Worm (Caenorhabditis elegans): Measurements from ENCODE around the gene abu-2.
A peak's percentile ranks its signal among the peaks of the same experiment; 100 is the strongest.
"Not testable (repeated sequence)": the region's sequence is repeated elsewhere in the genome, so short reads cannot be mapped to it uniquely, and the experiment has no call there.

Gene abu-2

DNA sequence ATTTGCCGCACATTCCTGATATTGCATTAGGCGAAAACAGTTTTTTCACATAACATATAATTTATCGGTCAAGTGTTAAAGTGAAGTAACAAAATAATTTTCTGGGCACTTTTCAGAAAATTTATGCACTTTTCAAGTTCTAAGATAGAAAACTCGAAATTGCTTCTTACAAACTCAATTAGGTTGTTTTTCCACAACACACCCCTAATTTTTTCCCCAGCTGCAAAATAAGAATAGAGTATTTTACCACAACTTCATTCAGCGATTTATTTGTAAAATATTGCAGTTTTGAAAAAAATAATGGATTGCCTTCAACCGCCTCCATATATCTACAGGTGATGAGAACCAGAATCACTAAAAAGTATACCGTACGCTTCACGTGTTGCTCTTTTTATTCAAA is 2.4 kb upstream of the abu-2 start, which contains the start of gene srh-19:
Gene srh-19, plus strand, starts transcription at position 301 of the 400 bp plus-strand sequence.
- TF ChIP-seq lin-38 (GFP tag; IDR thresholded peaks at IDR 0.05): no peak
- no peak for TF ChIP-seq lim-7 (GFP tag; IDR thresholded peaks at IDR 0.05)
- TF ChIP-seq unc-62 (GFP tag; optimal IDR thresholded peaks at IDR 0.05 in 1 of 2): peak in 1 of 2 experiments; percentile 38
- TF ChIP-seq unc-62 (tag; optimal IDR thresholded peaks at IDR 0.05): no peak

DNA sequence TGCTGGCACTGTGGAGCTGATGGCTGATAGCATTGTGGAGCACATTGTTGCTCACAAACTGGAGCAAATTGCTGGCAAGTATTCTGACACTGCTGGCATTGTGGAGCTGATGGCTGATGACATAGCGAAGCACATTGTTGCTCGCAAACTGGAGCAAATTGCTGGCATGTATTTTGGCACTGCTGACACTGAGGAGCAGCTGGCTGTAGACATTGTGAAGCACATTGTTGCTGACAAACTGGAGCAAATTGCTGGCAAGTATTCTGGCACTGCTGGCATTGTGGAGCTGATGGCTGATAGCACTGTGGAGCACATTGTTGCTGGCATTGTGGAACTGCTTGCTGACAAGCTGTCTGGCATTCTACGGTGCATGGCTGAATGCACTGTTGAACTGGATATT is 1.2 kb downstream of the abu-2 start:
- peak; percentile 91 for TF ChIP-seq aha-1 (tag)
- no peak for TF ChIP-seq unc-39 (tag; optimal IDR thresholded peaks at IDR 0.05)

DNA sequence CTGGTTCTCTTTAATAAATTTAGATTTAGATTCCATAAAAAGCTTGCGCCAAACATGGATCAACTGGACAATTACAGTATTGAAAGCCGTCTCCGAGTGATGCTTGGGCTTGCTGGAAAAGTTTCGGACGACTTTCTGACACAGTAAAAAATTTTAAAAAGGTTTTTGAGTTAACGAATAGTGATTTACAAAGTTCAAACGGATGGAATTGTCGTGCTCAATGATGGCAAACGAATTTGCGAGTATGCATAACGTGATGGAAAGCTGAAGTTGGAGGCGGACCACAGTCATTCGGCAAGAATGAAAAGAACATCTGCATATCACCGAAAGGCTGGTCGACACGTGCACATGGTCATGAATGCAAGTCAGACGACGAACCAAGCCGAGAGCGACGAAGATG is 6.5 kb downstream of the abu-2 start, which contains the start of gene ZK402.1:
Gene ZK402.1, plus strand, starts transcription at position 301 of the 400 bp plus-strand sequence.
- not testable (repeated sequence) for TF ChIP-seq nhr-237 (tag; optimal IDR thresholded peaks at IDR 0.05); nhr-76 (tag; optimal IDR thresholded peaks at IDR 0.05); Y48G9A.11 (GFP tag; IDR thresholded peaks at IDR 0.05)

DNA sequence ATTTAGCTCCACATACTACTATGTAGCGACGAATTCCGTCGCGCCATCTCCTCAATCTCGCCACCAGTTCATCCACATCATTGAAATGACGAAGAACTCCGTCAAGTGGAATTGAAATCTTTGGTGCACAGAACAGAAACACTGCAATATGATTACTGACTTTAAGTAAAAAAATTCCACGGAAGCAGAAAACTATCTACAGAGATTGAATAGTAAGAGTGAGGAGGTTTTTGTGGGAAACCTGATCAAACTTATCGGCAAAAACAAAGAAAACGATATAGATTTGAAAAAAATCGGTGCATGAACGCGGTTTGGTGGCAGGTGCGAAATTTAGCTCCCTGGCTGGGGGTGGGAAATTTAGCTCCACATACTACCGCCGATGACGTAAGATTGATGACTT is 7.0 kb downstream of the abu-2 start, which contains the start of gene ZK402.2:
Gene ZK402.2, plus strand, starts transcription at position 301 of the 400 bp plus-strand sequence.
- TF ChIP-seq ceh-82 (tag; optimal IDR thresholded peaks at IDR 0.05); aly-2 (tag; optimal IDR thresholded peaks at IDR 0.05); ces-1 (GFP tag; optimal IDR thresholded peaks at IDR 0.05): not testable (repeated sequence)

DNA sequence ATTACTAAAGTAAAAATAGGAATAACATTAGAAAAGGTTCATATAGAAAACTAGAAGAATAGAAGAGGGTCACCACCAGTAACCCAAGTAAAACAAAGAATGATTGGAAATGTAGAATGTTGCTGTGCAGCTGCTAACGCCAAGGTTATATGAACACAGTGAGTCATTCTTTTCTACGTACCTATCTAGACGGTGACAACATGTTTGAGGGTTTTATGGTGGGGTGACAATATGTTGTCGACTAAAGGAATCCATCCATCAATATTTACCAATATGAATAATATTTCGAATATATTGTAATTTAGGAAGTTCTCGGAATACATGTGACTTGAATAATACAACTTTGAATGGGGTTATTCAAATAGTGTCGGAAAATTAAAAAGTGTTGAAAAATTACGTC is 9.2 kb downstream of the abu-2 start, which contains the start of gene ZK402.5:
Gene ZK402.5, minus strand, starts transcription at position 101 of the 400 bp plus-strand sequence.
- TF ChIP-seq mxl-3 (GFP tag; optimal IDR thresholded peaks at IDR 0.05) (no peak), ZK546.5 (tag; optimal IDR thresholded peaks at IDR 0.05) (no peak), dve-1 (tag; optimal IDR thresholded peaks at IDR 0.05; ENCODE audit: insufficient read depth) (no peak), dmd-8 (GFP tag; IDR thresholded peaks at IDR 0.05) (no peak), T20F7.1 (GFP tag; optimal IDR thresholded peaks at IDR 0.05) (no peak), gei-8 (GFP tag; optimal IDR thresholded peaks at IDR 0.05) (no peak)

DNA sequence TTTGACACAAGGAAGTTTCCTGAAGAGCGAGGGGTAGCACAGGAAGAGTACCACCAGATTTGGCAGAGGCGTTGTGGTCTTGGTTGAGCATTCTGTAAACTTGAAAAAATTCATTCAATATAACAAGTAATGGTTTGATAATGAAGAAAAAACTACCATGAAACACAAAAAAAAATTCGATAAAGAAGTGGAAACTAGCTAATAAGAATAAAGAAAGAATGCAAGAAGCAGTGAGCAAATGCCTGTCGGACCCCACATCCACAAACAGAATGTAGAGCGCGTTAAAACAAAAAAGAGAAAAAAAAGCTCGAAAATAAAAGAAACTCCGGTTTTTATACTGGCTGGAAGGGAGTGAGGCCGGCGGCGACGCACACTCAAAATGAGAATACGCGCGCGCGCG is 12.9 kb downstream of the abu-2 start, which contains the start of gene H39E20.1:
Gene H39E20.1, minus strand, starts transcription at position 101 of the 400 bp plus-strand sequence.
- TF ChIP-seq snpc-4 (tag; optimal IDR thresholded peaks at IDR 0.05) (no peak), tag-97 (GFP tag; IDR thresholded peaks at IDR 0.05) (no peak), jun-1 (tag; optimal IDR thresholded peaks at IDR 0.05) (no peak), daf-12 (tag; optimal IDR thresholded peaks at IDR 0.05) (no peak), nhr-102 (tag; optimal IDR thresholded peaks at IDR 0.05) (no peak), mxl-3 (GFP tag; optimal IDR thresholded peaks at IDR 0.05) (no peak), rbr-2 (tag; optimal IDR thresholded peaks at IDR 0.05) (no peak), nhr-48 (tag; optimal IDR thresholded peaks at IDR 0.05) (no peak), zip-2 (tag; optimal IDR thresholded peaks at IDR 0.05) (no peak), lsy-2 (tag; optimal IDR thresholded peaks at IDR 0.05) (no peak)

DNA sequence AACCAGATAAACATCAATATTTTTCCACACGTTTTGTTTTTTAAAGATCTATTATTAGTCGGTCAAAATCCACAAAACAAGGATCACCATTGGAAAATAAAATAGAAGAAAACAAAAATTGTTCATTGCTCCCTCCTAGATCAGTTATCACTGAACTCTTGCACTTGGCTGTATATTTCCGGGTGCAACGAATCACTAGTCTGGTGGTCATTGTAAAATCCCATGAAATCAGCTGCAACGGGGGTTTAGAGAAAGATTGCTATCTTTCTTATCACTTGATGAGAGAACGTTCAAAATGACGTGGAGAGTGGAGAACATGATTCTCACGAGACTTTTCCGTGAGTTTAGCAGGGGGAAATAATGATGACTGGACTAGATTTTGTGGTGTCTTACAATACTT is 14.7 kb downstream of the abu-2 start:
- peak; percentile 83 for TF ChIP-seq hlh-11 (tag; optimal IDR thresholded peaks at IDR 0.05)
- TF ChIP-seq hif-1 (tag; optimal IDR thresholded peaks at IDR 0.05): peak in 1 of 2 experiments; percentile 74
- TF ChIP-seq nhr-48 (tag; optimal IDR thresholded peaks at IDR 0.05): peak; percentile 69
- TF ChIP-seq nhr-77 (tag; optimal IDR thresholded peaks at IDR 0.05): peak; percentile 22
- no peak for TF ChIP-seq nhr-25 (tag; optimal IDR thresholded peaks at IDR 0.05; ENCODE audit: borderline replicate concordance, insufficient read depth)
- no peak for TF ChIP-seq unc-39 (tag; optimal IDR thresholded peaks at IDR 0.05)
- peak; percentile 7 for TF ChIP-seq nhr-6 (tag; optimal IDR thresholded peaks at IDR 0.05)
- no peak for TF ChIP-seq Y75B8A.6 (GFP tag; IDR thresholded peaks at IDR 0.05)
- no peak for TF ChIP-seq daf-12 (tag; optimal IDR thresholded peaks at IDR 0.05)
- TF ChIP-seq zip-2 (tag; optimal IDR thresholded peaks at IDR 0.05): no peak
- TF ChIP-seq aha-1 (tag): no peak
- no peak for TF ChIP-seq nhr-76 (tag; optimal IDR thresholded peaks at IDR 0.05)
- TF ChIP-seq F37D6.2 (tag; optimal IDR thresholded peaks at IDR 0.05): no peak
- no peak for TF ChIP-seq dmd-9 (GFP tag; IDR thresholded peaks at IDR 0.05)
- peak in 1 of 2 experiments; percentile 26 for TF ChIP-seq lsy-2 (tag; optimal IDR thresholded peaks at IDR 0.05)
- no peak for TF ChIP-seq fkh-10 (GFP tag; optimal IDR thresholded peaks at IDR 0.05)
- TF ChIP-seq F49E8.2 (tag; optimal IDR thresholded peaks at IDR 0.05; ENCODE audit: borderline replicate concordance): no peak
- no peak for TF ChIP-seq lim-7 (GFP tag; IDR thresholded peaks at IDR 0.05)
- TF ChIP-seq F44E2.7 (GFP tag; IDR thresholded peaks at IDR 0.05): no peak
- no peak for TF ChIP-seq spr-1 (tag; optimal IDR thresholded peaks at IDR 0.05)
- peak in 1 of 2 experiments; percentile 49 for TF ChIP-seq mdl-1 (tag; optimal IDR thresholded peaks at IDR 0.05)
